Worm (Caenorhabditis elegans) whole organism, early embryonic: ENCODE results near the gene F35A5.1.

Source experiments
- B0310.2 ChIP-seq: sonication (generic microtip); optimal IDR thresholded peaks from 2 replicates; lab custom pipeline; 2016; ENCODE audit warnings: mild to moderate bottlenecking, missing genetic modification characterization, missing compliant biosample characterization
- F13C5.2 ChIP-seq: sonication (generic microtip); optimal IDR thresholded peaks from 2 replicates; lab custom pipeline; 2017; ENCODE audit warnings: mild to moderate bottlenecking, missing genetic modification characterization, inconsistent platforms, missing compliant biosample characterization
- aly-1 ChIP-seq: sonication (generic microtip); optimal IDR thresholded peaks from 2 replicates; lab custom pipeline; 2016; ENCODE audit warnings: missing genetic modification characterization, missing compliant biosample characterization
- ama-1 ChIP-seq: fragments of 150-350 bp; optimal IDR thresholded peaks from 2 replicates; lab custom pipeline; 2014
- ceh-13 ChIP-seq: fragments of 200-800 bp; sonication (Bioruptor generic); optimal IDR thresholded peaks from 2 replicates; lab custom pipeline; 2018; ENCODE audit warnings: mild to moderate bottlenecking, missing genetic modification characterization, missing compliant biosample characterization
- ceh-36 ChIP-seq: sonication (generic microtip); optimal IDR thresholded peaks from 2 replicates; lab custom pipeline; 2016; ENCODE audit warnings: missing genetic modification characterization, inconsistent platforms, missing compliant biosample characterization
- ets-7 ChIP-seq: sonication (generic microtip); optimal IDR thresholded peaks from 2 replicates; lab custom pipeline; 2016; ENCODE audit warnings: missing genotype, missing genetic modification characterization, missing compliant biosample characterization
- flt-1 ChIP-seq: fragments of 200-800 bp; sonication (Bioruptor generic); IDR thresholded peaks from 2 replicates; pipeline ENCODE4 v1.3.6; 2022; ENCODE audit warnings: missing genetic modification characterization, missing compliant biosample characterization
- hmbx-1 ChIP-seq: sonication (generic microtip); optimal IDR thresholded peaks from 2 replicates; lab custom pipeline; 2016; ENCODE audit warnings: mild to moderate bottlenecking, missing genetic modification characterization, missing compliant biosample characterization
- hmg-4 ChIP-seq: fragments of 200-800 bp; sonication (Bioruptor generic); optimal IDR thresholded peaks from 2 replicates; lab custom pipeline; 2018; ENCODE audit warnings: mild to moderate bottlenecking, missing genetic modification characterization, missing compliant biosample characterization
- hnd-1 ChIP-seq: sonication (generic microtip); optimal IDR thresholded peaks from 2 replicates; lab custom pipeline; 2016; ENCODE audit warnings: missing genetic modification characterization, missing compliant biosample characterization
- pes-1 ChIP-seq: fragments of 200-800 bp; sonication (Bioruptor generic); IDR thresholded peaks from 2 replicates; pipeline ENCODE4 v1.3.6; 2022; ENCODE audit warnings: missing genetic modification reagents, missing genetic modification characterization, missing compliant biosample characterization
- scrt-1 ChIP-seq: fragments of 200-800 bp; sonication (Bioruptor generic); IDR thresholded peaks from 2 replicates; pipeline ENCODE4 v1.3.6; 2022; ENCODE audit warnings: missing genetic modification characterization, missing compliant biosample characterization
- sea-1 ChIP-seq: fragments of 200-800 bp; sonication (Bioruptor generic); conservative IDR thresholded peaks from 2 replicates; pipeline ENCODE4 v1.3.6; 2022; ENCODE audit warnings: missing genetic modification characterization, missing compliant biosample characterization
- tbx-11 ChIP-seq: fragments of 200-800 bp; sonication (Bioruptor generic); IDR thresholded peaks from 2 replicates; pipeline ENCODE4 v1.3.6; 2022; ENCODE audit warnings: missing genetic modification characterization, missing compliant biosample characterization
- tbx-37 ChIP-seq: fragments of 200-800 bp; sonication (Bioruptor generic); conservative IDR thresholded peaks from 2 replicates; pipeline ENCODE4 v1.3.6; 2022; ENCODE audit warnings: missing genetic modification reagents, missing genetic modification characterization, missing compliant biosample characterization
- tra-4 ChIP-seq: sonication (generic microtip); optimal IDR thresholded peaks from 2 replicates; lab custom pipeline; 2017; ENCODE audit warnings: missing genetic modification characterization, missing compliant biosample characterization

F35A5.1 gene

DNA sequence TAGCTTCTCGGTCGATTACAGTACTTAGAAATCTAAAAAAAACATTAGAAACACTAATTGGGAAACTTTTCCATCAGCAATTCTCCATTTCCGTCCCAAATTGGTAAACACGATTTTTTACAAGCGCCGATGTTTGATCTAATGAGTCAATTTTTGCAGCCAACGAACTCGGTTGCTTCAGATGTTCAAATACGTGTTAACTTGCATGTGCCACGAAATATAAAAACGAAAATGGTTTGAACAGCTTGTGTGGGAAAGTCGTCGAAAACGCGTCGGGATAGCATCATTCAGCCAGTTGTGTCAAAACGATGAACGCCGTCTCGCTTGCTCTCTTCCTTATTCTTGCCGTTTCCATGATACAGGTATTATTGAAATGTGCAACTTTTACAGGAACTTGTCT, 2.4 kb upstream of the F35A5.1 start, which contains the start of gene F35A5.2:
F35A5.2 (plus strand) TSS at position 301 of the 400 bp plus-strand sequence.
- TF ChIP-seq ceh-13 (GFP tag; lab: Kevin White, UChicago) = no peak
- no peak for TF ChIP-seq pes-1 (GFP tag; lab: Robert Waterston, UW)
- TF ChIP-seq flt-1 (GFP tag; lab: Robert Waterston, UW) = no peak
- TF ChIP-seq sea-1 = no peak
- no peak for TF ChIP-seq scrt-1
- TF ChIP-seq ets-7 = no peak
- no peak for TF ChIP-seq aly-1 (tag; lab: Kevin White, UChicago)
- TF ChIP-seq tbx-37 (GFP tag; lab: Robert Waterston, UW) = no peak
- TF ChIP-seq tbx-11 (GFP tag; lab: Robert Waterston, UW) = no peak

DNA sequence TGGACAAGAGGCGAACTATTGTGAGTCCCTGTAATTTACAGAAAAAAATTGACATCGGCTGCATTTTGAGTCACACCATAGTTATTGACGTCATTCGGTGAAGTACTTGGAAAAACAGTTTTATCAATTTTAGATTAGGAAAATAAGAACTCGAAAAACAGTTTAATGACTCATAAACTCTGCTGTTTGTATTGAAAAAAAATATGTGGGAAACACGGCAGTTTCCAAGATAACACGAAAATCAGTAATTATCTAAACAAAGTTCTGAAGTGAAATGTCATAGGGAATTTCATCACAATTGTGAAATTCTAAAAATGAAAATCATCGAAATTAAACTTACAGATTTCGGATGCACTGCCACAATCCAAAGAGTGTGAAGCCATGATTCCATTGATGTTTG, 7.6 kb downstream of the F35A5.1 start:
- no peak for TF ChIP-seq tbx-37 (GFP tag; lab: Robert Waterston, UW)

DNA sequence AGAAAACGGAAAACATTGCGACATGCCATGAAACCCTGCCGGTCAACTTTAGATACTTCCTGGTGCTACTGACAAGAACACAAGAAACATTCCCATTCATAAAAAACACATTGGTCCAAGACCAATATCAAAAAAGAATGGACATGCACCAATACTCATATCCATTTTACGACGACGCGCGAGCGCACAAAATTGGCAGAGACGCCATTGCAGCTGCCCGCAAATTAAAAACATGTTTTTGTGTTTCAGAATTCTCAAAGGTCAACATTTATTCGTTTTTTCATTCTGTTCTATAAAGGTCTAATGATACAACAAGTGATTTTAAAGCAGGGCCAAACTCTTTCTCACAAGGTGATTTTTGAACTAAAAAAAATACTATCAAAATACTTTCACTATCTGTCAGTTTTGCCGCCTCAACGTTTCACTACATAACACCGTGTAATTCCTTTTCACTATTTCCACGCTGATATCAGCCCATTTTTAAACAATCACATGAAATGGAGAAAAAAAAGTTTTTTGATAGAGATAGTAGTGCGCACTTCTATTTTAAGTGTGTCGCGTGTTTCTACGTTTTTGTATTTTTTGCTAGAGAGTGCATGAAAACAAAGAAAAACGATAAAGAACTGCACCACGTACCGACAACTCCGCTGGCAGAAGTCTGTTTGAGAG, 11.7 kb downstream of the F35A5.1 start:
- TF ChIP-seq hmg-4 (no peak), B0310.2 (tag; lab: Kevin White, UChicago) (no peak), pes-1 (GFP tag; lab: Robert Waterston, UW) (no peak), flt-1 (GFP tag; lab: Robert Waterston, UW) (no peak), ceh-13 (GFP tag; lab: Kevin White, UChicago) (no peak), F13C5.2 (no peak), aly-1 (tag; lab: Kevin White, UChicago) (no peak), ceh-36 (tag; lab: Kevin White, UChicago) (no peak), ets-7 (no peak), scrt-1 (no peak), ama-1 (lab: Kevin White, UChicago) (no peak), tbx-11 (GFP tag; lab: Robert Waterston, UW) (no peak)

ce11 chrX:3819697-3820096, 12.4 kb downstream of the F35A5.1 start:
- TF ChIP-seq ceh-36 (tag; lab: Kevin White, UChicago) = no peak
- TF ChIP-seq tbx-37 (GFP tag; lab: Robert Waterston, UW) = no peak
- TF ChIP-seq hmg-4 = no peak
- TF ChIP-seq tbx-11 (GFP tag; lab: Robert Waterston, UW) = no peak
- no peak for TF ChIP-seq hmbx-1
- TF ChIP-seq pes-1 (GFP tag; lab: Robert Waterston, UW) = no peak
- no peak for TF ChIP-seq aly-1 (tag; lab: Kevin White, UChicago)
- TF ChIP-seq hnd-1 (tag; lab: Kevin White, UChicago) = no peak
- TF ChIP-seq F13C5.2 = no peak
- TF ChIP-seq ets-7 = no peak
- no peak for TF ChIP-seq B0310.2 (tag; lab: Kevin White, UChicago)
- TF ChIP-seq ama-1 (lab: Kevin White, UChicago) = no peak
- no peak for TF ChIP-seq ceh-13 (GFP tag; lab: Kevin White, UChicago)
- TF ChIP-seq sea-1 = no peak
- TF ChIP-seq flt-1 (GFP tag; lab: Robert Waterston, UW) = no peak
- no peak for TF ChIP-seq scrt-1
- no peak for TF ChIP-seq tra-4 (tag; lab: Kevin White, UChicago)

- TF ChIP-seq F13C5.2 (no peak), sea-1 (no peak), tra-4 (tag; lab: Kevin White, UChicago) (no peak)
Measured at ce11 chrX:3820666-3821065, 13.4 kb downstream of the F35A5.1 start.

ce11 chrX:3821609-3822008, 14.3 kb downstream of the F35A5.1 start:
- TF ChIP-seq scrt-1 (0 out of 2 replicates have a peak, but pooled peaks have one; percentile 27), F13C5.2 (no peak)

DNA sequence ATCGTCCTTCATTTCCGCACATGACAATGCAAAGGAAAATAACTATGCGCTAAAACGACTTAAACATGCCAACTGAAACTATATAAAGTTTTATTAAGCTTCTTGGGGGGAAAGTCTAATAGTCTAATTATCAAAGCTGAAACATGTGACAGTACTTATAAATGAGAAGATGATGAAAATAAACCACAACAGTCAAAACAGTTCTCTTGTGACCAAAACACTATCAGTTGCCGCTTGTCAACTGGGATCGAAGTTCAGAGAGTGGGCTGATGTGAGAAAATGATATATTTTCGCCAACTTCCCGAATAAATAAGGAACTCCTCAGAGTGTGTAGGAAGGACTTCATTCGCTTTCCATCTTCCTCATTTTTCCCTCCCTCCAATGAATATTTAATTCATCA, 14.8 kb downstream of the F35A5.1 start:
- TF ChIP-seq ets-7 = no peak
- no peak for TF ChIP-seq hnd-1 (tag; lab: Kevin White, UChicago)
- TF ChIP-seq pes-1 (GFP tag; lab: Robert Waterston, UW) = no peak
- no peak for TF ChIP-seq ceh-13 (GFP tag; lab: Kevin White, UChicago)
- no peak for TF ChIP-seq tra-4 (tag; lab: Kevin White, UChicago)
- no peak for TF ChIP-seq aly-1 (tag; lab: Kevin White, UChicago)
- TF ChIP-seq hmg-4 = no peak
- TF ChIP-seq F13C5.2 = no peak

DNA sequence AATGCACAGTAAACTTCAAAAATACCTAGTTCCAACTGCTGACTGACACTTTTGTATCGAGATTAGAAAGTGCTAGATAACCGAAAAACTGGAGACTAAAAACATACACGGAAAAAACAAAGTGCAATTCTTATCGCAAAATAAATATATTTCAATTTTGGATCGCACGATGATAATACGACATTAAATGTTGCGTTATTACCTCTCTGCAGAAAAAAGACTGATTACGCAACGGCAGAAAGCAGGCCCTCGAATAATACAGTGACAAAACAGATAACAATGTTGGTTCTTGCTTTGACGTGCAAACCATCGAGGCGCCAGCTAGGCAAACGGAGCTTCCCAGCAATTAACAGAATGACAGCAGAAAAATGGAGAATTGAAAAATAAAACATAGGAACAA, 16.6 kb downstream of the F35A5.1 start:
- TF ChIP-seq ceh-36 (tag; lab: Kevin White, UChicago) (no peak), flt-1 (GFP tag; lab: Robert Waterston, UW) (no peak), tbx-11 (GFP tag; lab: Robert Waterston, UW) (no peak), ama-1 (lab: Kevin White, UChicago) (no peak), B0310.2 (tag; lab: Kevin White, UChicago) (no peak), F13C5.2 (no peak), ets-7 (no peak), hmg-4 (no peak), ceh-13 (GFP tag; lab: Kevin White, UChicago) (no peak), sea-1 (no peak), scrt-1 (no peak), hmbx-1 (no peak), pes-1 (GFP tag; lab: Robert Waterston, UW) (no peak), aly-1 (tag; lab: Kevin White, UChicago) (no peak), hnd-1 (tag; lab: Kevin White, UChicago) (no peak)

DNA sequence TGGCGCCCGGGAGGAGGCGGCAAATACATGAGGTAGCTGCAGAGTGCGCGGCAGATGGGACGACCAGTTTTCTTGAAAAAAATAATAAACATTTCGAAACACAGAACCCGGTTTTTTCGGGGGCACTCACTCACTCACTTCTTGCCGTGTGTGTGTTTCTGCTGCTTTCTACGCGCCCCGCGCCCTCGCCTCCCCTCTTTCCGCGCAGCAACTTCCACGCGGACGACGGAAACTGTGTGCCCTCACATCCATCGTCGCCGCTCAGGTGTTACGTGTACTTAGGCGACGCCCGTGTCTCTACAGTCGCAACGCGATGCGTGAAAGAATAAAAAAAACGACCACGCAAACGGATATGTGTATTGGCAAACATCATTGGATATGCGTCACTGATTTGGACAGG, 17.2 kb downstream of the F35A5.1 start:
- TF ChIP-seq flt-1 (GFP tag; lab: Robert Waterston, UW) (no peak), hmbx-1 (no peak), tbx-37 (GFP tag; lab: Robert Waterston, UW) (no peak), B0310.2 (tag; lab: Kevin White, UChicago) (no peak), ets-7 (no peak)
